Worm (Caenorhabditis elegans) whole organism, L4 larva: ENCODE data around the gene glb-9.

ENCODE experiments used
- F10B5.3 ChIP-seq: sonication (generic microtip); optimal IDR thresholded peaks from 2 replicates; lab custom pipeline; 2016; ENCODE audit warnings: mild to moderate bottlenecking, missing genetic modification characterization, missing compliant biosample characterization
- F44E2.7 ChIP-seq: fragments of 200-800 bp; sonication (Bioruptor generic); IDR thresholded peaks from 2 replicates; pipeline ENCODE4 v2.1.2; 2022; ENCODE audit warnings: missing genetic modification characterization, missing compliant biosample characterization
- Y75B8A.6 ChIP-seq: fragments of 200-800 bp; sonication (Bioruptor generic); IDR thresholded peaks from 2 replicates; pipeline ENCODE4 v1.3.6; 2022; ENCODE audit warnings: missing genetic modification reagents, missing genetic modification characterization, missing compliant biosample characterization
- ama-1 ChIP-seq: fragments of 150-350 bp; optimal IDR thresholded peaks from 2 replicates; lab custom pipeline; 2014; ENCODE audit warnings: inconsistent platforms, mixed read lengths
- arid-1 ChIP-seq: fragments of 200-800 bp; sonication (Bioruptor generic); conservative IDR thresholded peaks from 2 replicates; pipeline ENCODE4 v1.3.6; 2022; ENCODE audit warnings: missing genetic modification reagents, missing genetic modification characterization, missing compliant biosample characterization
- ceh-20 ChIP-seq: fragments of 200-800 bp; sonication (Bioruptor generic); IDR thresholded peaks from 2 replicates; pipeline ENCODE4 v1.3.6; 2022; ENCODE audit warnings: missing genetic modification reagents, missing genetic modification characterization, missing compliant biosample characterization
- ceh-44 ChIP-seq: fragments of 200-800 bp; sonication (Bioruptor generic); IDR thresholded peaks from 2 replicates; pipeline ENCODE4 v1.3.6; 2022; ENCODE audit warnings: missing genetic modification reagents, missing genetic modification characterization, missing compliant biosample characterization
- ceh-62 ChIP-seq: sonication (generic microtip); optimal IDR thresholded peaks from 2 replicates; lab custom pipeline; 2017; ENCODE audit warnings: missing biosample characterization, missing genetic modification characterization
- ces-1 ChIP-seq: fragments of 150-350 bp; sonication (generic microtip); optimal IDR thresholded peaks from 4 replicates; lab custom pipeline; 2014; ENCODE audit warnings: missing biosample characterization, missing genetic modification reagents, missing genetic modification characterization
- ctbp-1 ChIP-seq: fragments of 200-800 bp; sonication (Bioruptor generic); IDR thresholded peaks from 2 replicates; pipeline ENCODE4 v1.3.6; 2022; ENCODE audit warnings: missing genetic modification reagents, missing genetic modification characterization, missing compliant biosample characterization
- daf-12 ChIP-seq: fragments of 150-350 bp; optimal IDR thresholded peaks from 2 replicates; lab custom pipeline; 2014; ENCODE audit warnings: missing biosample characterization, missing genetic modification reagents, missing genetic modification characterization
- daf-16 ChIP-seq, 3 experiments: sonication (generic microtip); optimal IDR thresholded peaks; 2 replicates each; lab custom pipeline; 2016 to 2017; ENCODE audit warnings: missing genetic modification characterization in 3 of 3, missing genetic modification reagents in 3 of 3, mild to moderate bottlenecking in 2 of 3, missing compliant biosample characterization in 2 of 3, missing biosample characterization in 1 of 3, moderate library complexity in 1 of 3
- daf-8 ChIP-seq: fragments of 200-800 bp; sonication (Bioruptor generic); IDR thresholded peaks from 2 replicates; pipeline ENCODE4 v1.3.6; 2022; ENCODE audit warnings: missing genetic modification characterization, missing compliant biosample characterization
- dmd-8 ChIP-seq: fragments of 200-800 bp; sonication (Bioruptor generic); IDR thresholded peaks from 2 replicates; pipeline ENCODE4 v1.3.6; 2022; ENCODE audit warnings: missing genetic modification characterization, missing compliant biosample characterization
- dmd-9 ChIP-seq: fragments of 200-800 bp; sonication (Bioruptor generic); IDR thresholded peaks from 2 replicates; pipeline ENCODE4 v1.3.6; 2022; ENCODE audit warnings: missing genetic modification reagents, missing genetic modification characterization, missing compliant biosample characterization
- dpl-1 ChIP-seq: fragments of 150-350 bp; optimal IDR thresholded peaks from 2 replicates; lab custom pipeline; 2014; ENCODE audit warnings: missing biosample characterization, missing genetic modification reagents, missing genetic modification characterization
- egl-27 ChIP-seq: sonication (generic microtip); optimal IDR thresholded peaks from 3 replicates; lab custom pipeline; 2017; ENCODE audit warnings: missing biosample characterization, missing genetic modification reagents, missing genetic modification characterization
- fos-1 ChIP-seq: fragments of 150-350 bp; optimal IDR thresholded peaks from 2 replicates; lab custom pipeline; 2014; ENCODE audit warnings: missing biosample characterization, missing genetic modification characterization
- gei-8 ChIP-seq: fragments of 200-800 bp; sonication (Bioruptor generic); optimal IDR thresholded peaks from 2 replicates; lab custom pipeline; 2018; ENCODE audit warnings: mild to moderate bottlenecking, missing genetic modification characterization, missing compliant biosample characterization
- hif-1 ChIP-seq, 2 experiments: sonication (generic microtip); optimal IDR thresholded peaks; 2 replicates each; lab custom pipeline; 2016 to 2017; ENCODE audit warnings: missing compliant biosample characterization in 2 of 2, missing genetic modification characterization in 2 of 2, missing genetic modification reagents in 2 of 2, missing genotype in 2 of 2, mild to moderate bottlenecking in 1 of 2
- hmg-1.1 ChIP-seq: fragments of 200-800 bp; sonication (Bioruptor generic); IDR thresholded peaks from 2 replicates; pipeline ENCODE4 v1.3.6; 2022; ENCODE audit warnings: missing genetic modification reagents, missing genetic modification characterization, missing compliant biosample characterization
- jun-1 ChIP-seq: fragments of 150-350 bp; optimal IDR thresholded peaks from 2 replicates; lab custom pipeline; 2014; ENCODE audit warnings: missing biosample characterization, missing genetic modification reagents, missing genetic modification characterization
- lin-13 ChIP-seq: fragments of 150-350 bp; optimal IDR thresholded peaks from 2 replicates; lab custom pipeline; 2014; ENCODE audit warnings: missing biosample characterization, missing genetic modification reagents, missing genetic modification characterization
- lin-15B ChIP-seq: fragments of 150-350 bp; sonication (generic microtip); optimal IDR thresholded peaks from 3 replicates; lab custom pipeline; 2014; ENCODE audit warnings: missing biosample characterization, missing genetic modification characterization
- lir-3 ChIP-seq: sonication (generic microtip); optimal IDR thresholded peaks from 2 replicates; lab custom pipeline; 2016; ENCODE audit warnings: mild to moderate bottlenecking, missing genetic modification characterization, missing compliant biosample characterization
- lsy-2 ChIP-seq, 2 experiments: fragments of 150-350 bp in 1 of 2; sonication (generic microtip) in 1 of 2; optimal IDR thresholded peaks; 2 replicates each; lab custom pipeline; 2014 to 2017; ENCODE audit warnings: missing biosample characterization in 2 of 2, missing genetic modification characterization in 2 of 2
- madf-5 ChIP-seq, 2 experiments: fragments of 200-800 bp; sonication (Bioruptor generic); IDR thresholded peaks; 2 replicates each; pipeline ENCODE4 v1.3.6; 2022; ENCODE audit warnings: missing compliant biosample characterization in 2 of 2, missing genetic modification characterization in 2 of 2
- madf-9 ChIP-seq: fragments of 200-800 bp; sonication (Bioruptor generic); conservative IDR thresholded peaks from 2 replicates; pipeline ENCODE4 v1.3.6; 2022; ENCODE audit warnings: missing genetic modification reagents, missing genetic modification characterization, missing compliant biosample characterization
- mdt-29 ChIP-seq: fragments of 200-800 bp; sonication (Bioruptor generic); IDR thresholded peaks from 2 replicates; pipeline ENCODE4 v1.3.6; 2022; ENCODE audit warnings: missing genetic modification reagents, missing genetic modification characterization, missing compliant biosample characterization
- mes-2 ChIP-seq: sonication (generic microtip); optimal IDR thresholded peaks from 2 replicates; lab custom pipeline; 2016; ENCODE audit warnings: missing genotype, mild to moderate bottlenecking, missing genetic modification characterization, missing compliant biosample characterization; ENCODE audit not compliant: poor library complexity, severe bottlenecking
- mxl-3 ChIP-seq: fragments of 200-800 bp; sonication (Bioruptor generic); optimal IDR thresholded peaks from 2 replicates; lab custom pipeline; 2018; ENCODE audit warnings: mild to moderate bottlenecking, missing genetic modification characterization, missing compliant biosample characterization
- nhr-10 ChIP-seq: fragments of 150-350 bp; optimal IDR thresholded peaks from 2 replicates; lab custom pipeline; 2014; ENCODE audit warnings: missing biosample characterization, missing genetic modification characterization
- nhr-11 ChIP-seq: fragments of 150-350 bp; optimal IDR thresholded peaks from 2 replicates; lab custom pipeline; 2014; ENCODE audit warnings: missing biosample characterization, missing genetic modification characterization
- nhr-25 ChIP-seq: sonication (generic microtip); optimal IDR thresholded peaks from 2 replicates; lab custom pipeline; 2017; ENCODE audit warnings: missing genetic modification characterization, mild to moderate bottlenecking, missing compliant biosample characterization, antibody characterized with exemption, moderate library complexity, borderline replicate concordance; ENCODE audit not compliant: insufficient read depth
- nhr-28 ChIP-seq: fragments of 150-350 bp; optimal IDR thresholded peaks from 2 replicates; lab custom pipeline; 2014; ENCODE audit warnings: missing biosample characterization, missing genetic modification characterization
- nhr-41 ChIP-seq: fragments of 200-800 bp; sonication (Bioruptor generic); IDR thresholded peaks from 2 replicates; pipeline ENCODE4 v1.3.6; 2022; ENCODE audit warnings: missing genetic modification reagents, missing genetic modification characterization, missing compliant biosample characterization
- nhr-48 ChIP-seq: sonication (generic microtip); optimal IDR thresholded peaks from 2 replicates; lab custom pipeline; 2016; ENCODE audit warnings: mild to moderate bottlenecking, missing genetic modification characterization, missing compliant biosample characterization
- nhr-76 ChIP-seq: fragments of 150-350 bp; optimal IDR thresholded peaks from 2 replicates; lab custom pipeline; 2014; ENCODE audit warnings: missing biosample characterization, missing genetic modification characterization
- nhr-77 ChIP-seq: fragments of 150-350 bp; optimal IDR thresholded peaks from 2 replicates; lab custom pipeline; 2014; ENCODE audit warnings: missing biosample characterization, missing genetic modification characterization
- pha-4 ChIP-seq, 2 experiments: fragments of 150-350 bp in 1 of 2; fragments of 200-800 bp in 1 of 2; sonication (Bioruptor generic) in 1 of 2; IDR thresholded peaks in 1 of 2; optimal IDR thresholded peaks in 1 of 2; 2 replicates each; pipeline versions ENCODE4 v1.3.6 to Lab custom; 2014 to 2022; ENCODE audit warnings: missing genetic modification characterization in 2 of 2, missing genetic modification reagents in 2 of 2, missing biosample characterization in 1 of 2, missing compliant biosample characterization in 1 of 2
- set-16 ChIP-seq: fragments of 200-800 bp; sonication (Bioruptor generic); IDR thresholded peaks from 2 replicates; pipeline ENCODE4 v1.3.6; 2022; ENCODE audit warnings: missing genetic modification reagents, missing genetic modification characterization, missing compliant biosample characterization
- tag-97 ChIP-seq: fragments of 200-800 bp; sonication (Bioruptor generic); IDR thresholded peaks from 2 replicates; pipeline ENCODE4 v1.3.6; 2022; ENCODE audit warnings: missing genetic modification characterization, missing compliant biosample characterization
- tra-1 ChIP-seq: fragments of 200-800 bp; sonication (Bioruptor generic); IDR thresholded peaks from 2 replicates; pipeline ENCODE4 v1.3.6; 2022; ENCODE audit warnings: missing genetic modification reagents, missing genetic modification characterization, missing compliant biosample characterization
- unc-39 ChIP-seq: sonication (generic microtip); optimal IDR thresholded peaks from 2 replicates; lab custom pipeline; 2017; ENCODE audit warnings: missing biosample characterization, missing genetic modification characterization
- unc-62 ChIP-seq, 3 experiments: fragments of 150-350 bp in 1 of 3; sonication (generic microtip); optimal IDR thresholded peaks in 2 of 3; peaks in 1 of 3; 1 replicate in 1 of 3; 2 replicates in 2 of 3; lab custom pipeline; 2014 to 2017; ENCODE audit warnings: missing biosample characterization in 3 of 3, missing genetic modification characterization in 3 of 3, missing genetic modification reagents in 3 of 3, missing genotype in 1 of 3
- vab-7 ChIP-seq: fragments of 200-800 bp; sonication (Bioruptor generic); IDR thresholded peaks from 2 replicates; pipeline ENCODE4 v1.3.6; 2022; ENCODE audit warnings: missing genetic modification reagents, missing genetic modification characterization, missing compliant biosample characterization
- zfp-3 ChIP-seq: fragments of 200-800 bp; sonication (Bioruptor generic); conservative IDR thresholded peaks from 2 replicates; pipeline ENCODE4 v1.3.6; 2022; ENCODE audit warnings: missing genetic modification reagents, missing genetic modification characterization, missing compliant biosample characterization
- ztf-11 ChIP-seq: fragments of 150-350 bp; optimal IDR thresholded peaks from 2 replicates; lab custom pipeline; 2014; ENCODE audit warnings: missing biosample characterization, missing genetic modification characterization
- ztf-7 ChIP-seq: fragments of 150-350 bp; optimal IDR thresholded peaks from 2 replicates; lab custom pipeline; 2014; ENCODE audit warnings: missing biosample characterization, missing genetic modification characterization

The glb-9 gene

DNA sequence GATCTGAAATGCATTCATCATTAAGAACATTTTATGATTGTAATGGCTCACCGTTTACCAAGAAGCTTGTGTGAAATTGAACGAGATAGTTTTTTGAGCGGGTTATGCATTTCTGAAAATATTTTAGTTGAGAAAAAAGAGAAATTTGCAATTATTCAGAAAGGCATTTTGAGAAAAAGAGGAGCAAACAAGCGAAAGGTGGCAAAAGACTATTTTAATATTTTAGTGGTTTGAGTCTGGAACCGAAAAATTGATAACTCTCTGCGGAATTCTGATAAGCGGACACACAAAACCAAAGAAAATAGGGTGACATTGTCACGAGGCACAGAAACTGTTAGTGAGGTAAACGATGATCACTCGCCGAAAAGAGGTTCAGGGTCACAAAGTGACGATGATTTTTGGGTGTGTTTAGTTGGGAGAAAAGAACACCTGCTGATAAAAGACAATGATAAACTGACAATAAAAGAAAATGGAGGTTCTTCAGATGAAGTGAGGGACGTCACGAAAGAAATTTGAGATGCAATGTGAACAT is 35.7 kb upstream of the glb-9 start (continued):
- no peak for TF ChIP-seq hif-1 (tag; optimal IDR thresholded peaks at IDR 0.05; lab: Kevin White, UChicago)
- TF ChIP-seq F44E2.7 (GFP tag; lab: Robert Waterston, UW) = no peak
- no peak for TF ChIP-seq hmg-1.1 (GFP tag; lab: Robert Waterston, UW)
- TF ChIP-seq daf-12 (tag; lab: Kevin White, UChicago) = no peak
- TF ChIP-seq dmd-8 = no peak
- TF ChIP-seq nhr-28 (tag; lab: Kevin White, UChicago) = peak; percentile 88
- TF ChIP-seq lir-3 = no peak
- no peak for TF ChIP-seq arid-1 (GFP tag; lab: Robert Waterston, UW)
- TF ChIP-seq nhr-76 (tag; lab: Kevin White, UChicago) = no peak
- TF ChIP-seq ceh-44 (GFP tag; lab: Robert Waterston, UW) = no peak
- TF ChIP-seq tag-97 (GFP tag; lab: Robert Waterston, UW) = no peak
- no peak for TF ChIP-seq nhr-10 (tag; lab: Kevin White, UChicago)
- no peak for TF ChIP-seq daf-16 (GFP tag; optimal IDR thresholded peaks at IDR 0.05; lab: Kevin White, UChicago)
- peak; percentile 85 for TF ChIP-seq daf-16 (tag; optimal IDR thresholded peaks at IDR 0.05; lab: Kevin White, UChicago)
- TF ChIP-seq ama-1 (lab: Kevin White, UChicago) = no peak
- no peak for TF ChIP-seq ceh-62 (tag; lab: Kevin White, UChicago)
- TF ChIP-seq gei-8 (GFP tag; lab: Kevin White, UChicago) = no peak
- no peak for TF ChIP-seq egl-27 (tag; lab: Kevin White, UChicago)
- no peak for TF ChIP-seq lin-13 (GFP tag; lab: Kevin White, UChicago)
- no peak for TF ChIP-seq fos-1 (tag; lab: Kevin White, UChicago)
- TF ChIP-seq dmd-9 (GFP tag; lab: Robert Waterston, UW) = no peak
- TF ChIP-seq ces-1 = no peak
- no peak for TF ChIP-seq lin-15B (tag; lab: Kevin White, UChicago)
- TF ChIP-seq F10B5.3 (tag; lab: Kevin White, UChicago) = no peak
- TF ChIP-seq set-16 = no peak
- 0 out of 2 replicates have a peak, but pooled peaks have one; percentile 30 for TF ChIP-seq madf-9 (GFP tag; lab: Robert Waterston, UW)
- TF ChIP-seq daf-8 = no peak
- TF ChIP-seq madf-5 (GFP tag; IDR thresholded peaks at IDR 0.05; lab: Robert Waterston, UW) = no peak
- no peak for TF ChIP-seq vab-7 (GFP tag; lab: Robert Waterston, UW)
- peak; percentile 78 for TF ChIP-seq nhr-77 (tag; lab: Kevin White, UChicago)
- TF ChIP-seq ztf-7 (tag; lab: Kevin White, UChicago) = no peak
- peak in 1 of 2 experiments; percentile 98 for TF ChIP-seq unc-62 (GFP tag; optimal IDR thresholded peaks at IDR 0.05 in 1 of 2; lab: Kevin White, UChicago)
- no peak for TF ChIP-seq unc-62 (tag; optimal IDR thresholded peaks at IDR 0.05; lab: Kevin White, UChicago)
- no peak for TF ChIP-seq jun-1 (tag; lab: Kevin White, UChicago)
- no peak for TF ChIP-seq Y75B8A.6 (GFP tag; lab: Robert Waterston, UW)
- no peak for TF ChIP-seq dpl-1 (GFP tag; lab: Kevin White, UChicago)
- TF ChIP-seq pha-4 (GFP tag; IDR thresholded peaks at IDR 0.05; lab: Robert Waterston, UW) = no peak
- TF ChIP-seq pha-4 (tag; optimal IDR thresholded peaks at IDR 0.05; lab: Kevin White, UChicago) = no peak
- TF ChIP-seq nhr-25 (tag; lab: Kevin White, UChicago) = peak; percentile 6
- no peak for TF ChIP-seq unc-39 (tag; lab: Kevin White, UChicago)
- TF ChIP-seq lsy-2 (tag; optimal IDR thresholded peaks at IDR 0.05; lab: Kevin White, UChicago) = peak in 1 of 2 experiments; percentile 29
- TF ChIP-seq mxl-3 (GFP tag; lab: Kevin White, UChicago) = peak; percentile 31
- peak; percentile 68 for TF ChIP-seq tra-1 (GFP tag; lab: Robert Waterston, UW)
- no peak for TF ChIP-seq mdt-29 (GFP tag; lab: Robert Waterston, UW)
- TF ChIP-seq nhr-41 (GFP tag; lab: Robert Waterston, UW) = peak; percentile 42; the same call in 1 of the 2 replicates
- no peak for TF ChIP-seq mes-2 (tag; lab: Kevin White, UChicago)
- TF ChIP-seq nhr-11 (tag; lab: Kevin White, UChicago) = no peak
- no peak for TF ChIP-seq ceh-20
- no peak for TF ChIP-seq ctbp-1 (GFP tag; lab: Robert Waterston, UW)
- TF ChIP-seq nhr-48 = peak; percentile 43
- TF ChIP-seq ztf-11 (tag; lab: Kevin White, UChicago) = no peak
- 0 out of 2 replicates have a peak, but pooled peaks have one; percentile 28 for TF ChIP-seq zfp-3 (GFP tag; lab: Robert Waterston, UW)
